Worm (Caenorhabditis elegans): ENCODE measurements around the gene mif-1.

DNA sequence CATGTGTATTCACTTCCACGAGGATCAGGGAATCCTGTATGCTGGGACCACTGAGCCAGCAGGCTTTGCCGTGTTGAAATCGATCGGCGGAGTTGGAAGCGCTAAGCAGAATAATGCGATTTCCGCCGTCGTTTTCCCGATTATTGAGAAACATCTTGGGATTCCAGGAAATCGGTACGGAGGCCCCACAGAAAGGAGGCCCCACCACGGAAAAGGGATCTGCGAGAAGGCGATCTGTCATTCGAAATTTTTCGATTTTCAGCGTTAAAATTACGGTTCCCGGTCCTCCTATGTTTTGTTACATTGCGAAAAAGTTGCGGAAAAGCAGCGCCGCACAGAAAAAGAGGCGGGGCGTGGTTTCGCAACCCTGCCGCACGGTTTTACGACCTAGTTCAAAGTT is 365 bp downstream of the mif-1 start:
- TF ChIP-seq nhr-11 (tag; optimal IDR thresholded peaks at IDR 0.05), result no peak
- no peak for TF ChIP-seq pha-4 (tag; optimal IDR thresholded peaks at IDR 0.05)
- no peak for TF ChIP-seq nhr-25 (tag; optimal IDR thresholded peaks at IDR 0.05)
- no peak for TF ChIP-seq mdl-1 (tag; optimal IDR thresholded peaks at IDR 0.05)
